Fruit fly (Drosophila melanogaster): ENCODE measurements around the gene CG12115.

CG12115 gene

DNA sequence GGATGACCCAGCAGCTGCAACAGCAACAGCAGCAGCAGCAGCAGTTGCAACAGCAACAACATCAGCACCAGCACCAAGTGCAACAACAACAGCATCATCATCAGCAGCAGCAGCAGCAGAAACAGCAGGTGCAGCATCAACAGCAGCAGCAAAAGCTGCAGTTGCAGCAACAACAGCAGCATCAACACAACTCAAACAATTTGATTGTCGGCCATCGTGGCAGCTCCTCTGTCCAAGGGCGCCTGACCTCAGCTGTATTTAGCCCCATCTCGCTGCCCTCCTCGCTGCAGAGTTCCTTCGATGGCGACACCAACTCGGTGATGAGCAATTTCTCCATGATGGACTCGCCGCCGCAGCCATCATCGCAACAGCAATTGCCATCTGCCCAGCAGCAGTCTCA lies 22.1 kb downstream of the CG12115 start:
- no peak for TF ChIP-seq CG7368 (GFP tag; optimal IDR thresholded peaks at IDR 0.05)
- TF ChIP-seq CG8632 (GFP tag; optimal IDR thresholded peaks at IDR 0.05), result no peak
- no peak for TF ChIP-seq CG6163 (GFP tag; IDR thresholded peaks at IDR 0.05)
- TF ChIP-seq Gug (GFP tag; IDR thresholded peaks at IDR 0.05), result no peak

DNA sequence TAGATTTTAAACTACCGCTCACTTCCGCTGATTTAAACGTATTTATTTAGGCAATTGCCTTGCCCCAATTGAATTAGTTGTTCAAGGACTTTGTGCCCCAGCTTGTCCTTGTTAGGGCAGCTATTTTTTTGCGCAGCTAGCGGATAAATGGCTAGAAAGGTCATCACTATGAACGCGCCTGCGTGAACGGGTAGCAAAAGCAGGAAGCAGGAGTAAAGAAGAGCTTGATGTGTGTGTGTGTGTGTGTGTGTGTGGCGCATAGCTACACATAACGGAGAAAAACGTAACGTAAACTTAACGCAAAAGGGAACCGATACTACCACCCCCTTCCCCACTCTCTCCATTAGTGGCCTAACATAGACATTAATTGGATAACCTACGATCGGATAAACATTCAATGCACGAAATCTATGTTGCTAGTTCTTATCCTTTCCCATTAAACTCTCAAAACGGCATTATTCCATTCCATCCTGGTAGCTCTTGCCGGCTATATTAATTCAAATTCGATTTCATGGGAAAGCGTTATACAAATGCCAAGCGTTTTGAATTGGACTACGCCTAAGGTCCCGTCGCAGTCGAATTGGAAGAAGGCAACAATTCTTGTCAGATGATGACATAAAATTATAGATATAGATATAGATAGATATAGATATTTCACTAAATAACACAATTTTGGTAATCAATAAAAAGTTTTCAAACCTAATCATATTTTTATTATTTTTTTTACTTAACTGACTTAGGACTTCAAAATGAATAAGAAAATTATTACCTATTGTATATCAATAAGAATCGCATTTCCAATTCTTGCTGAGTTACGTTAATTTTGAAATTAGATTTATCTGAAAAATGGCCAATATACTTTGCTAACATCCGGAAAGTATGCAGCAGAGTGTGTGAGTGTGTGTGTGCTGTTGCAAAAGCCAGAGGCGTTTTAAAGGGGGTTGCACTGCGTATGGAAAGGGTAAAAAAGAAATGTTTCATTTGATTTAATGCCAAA lies 25.6 kb downstream of the CG12115 start:
- TF ChIP-seq eg (GFP tag; IDR thresholded peaks at IDR 0.05), result peak; percentile 8; the same call in 1 of the 3 replicates
- no peak for TF ChIP-seq CG3919 (GFP tag; optimal IDR thresholded peaks at IDR 0.05)

- peak; percentile 64 for TF ChIP-seq CG6276 (GFP tag; optimal IDR thresholded peaks at IDR 0.05)
- TF ChIP-seq CG1621 (tag; optimal IDR thresholded peaks at IDR 0.05), result no peak
- no peak for TF ChIP-seq Ets21C (GFP tag; optimal IDR thresholded peaks at IDR 0.05)
- TF ChIP-seq CG10669 (GFP tag; optimal IDR thresholded peaks at IDR 0.05), result no peak
- TF ChIP-seq Blimp-1 (GFP tag; optimal IDR thresholded peaks at IDR 0.05), result peak; percentile 29
- TF ChIP-seq Lpt (GFP tag; optimal IDR thresholded peaks at IDR 0.05), result no peak
- TF ChIP-seq Hr4 (GFP tag; optimal IDR thresholded peaks at IDR 0.05), result no peak
- TF ChIP-seq net (GFP tag; optimal IDR thresholded peaks at IDR 0.05), result peak; percentile 35
- peak; percentile 10 for TF ChIP-seq fd59A (GFP tag; optimal IDR thresholded peaks at IDR 0.05)
- no peak for TF ChIP-seq Sox14 (GFP tag; optimal IDR thresholded peaks at IDR 0.05)
- peak; percentile 69 for TF ChIP-seq eg (GFP tag; IDR thresholded peaks at IDR 0.05)
- TF ChIP-seq Ets96B (tag; optimal IDR thresholded peaks at IDR 0.05), result peak; percentile 21
- no peak for TF ChIP-seq CG8632 (GFP tag; optimal IDR thresholded peaks at IDR 0.05)
- TF ChIP-seq CG16779 (tag; optimal IDR thresholded peaks at IDR 0.05), result peak; percentile 37
- peak; percentile 41 for TF ChIP-seq CG9139 (GFP tag; optimal IDR thresholded peaks at IDR 0.05)
- TF ChIP-seq CG15336 (GFP tag; IDR thresholded peaks at IDR 0.05), result peak; percentile 32; the same call in 1 of the 2 replicates
- TF ChIP-seq Sox15 (GFP tag; optimal IDR thresholded peaks at IDR 0.05), result no peak
- peak; percentile 74 for TF ChIP-seq Eip78C (GFP tag)
- TF ChIP-seq dsx (GFP tag; optimal IDR thresholded peaks at IDR 0.05; ENCODE audit: poor library complexity, severe bottlenecking), result peak; percentile 16
- TF ChIP-seq spab (GFP tag; optimal IDR thresholded peaks at IDR 0.05), result no peak
- peak; percentile 45 to 56 for TF ChIP-seq ss (GFP tag; optimal IDR thresholded peaks at IDR 0.05)
- TF ChIP-seq CG6808 (GFP tag; optimal IDR thresholded peaks at IDR 0.05), result peak; percentile 19
- TF ChIP-seq CG6163 (GFP tag; IDR thresholded peaks at IDR 0.05), result peak; percentile 68
- TF ChIP-seq salr (GFP tag; optimal IDR thresholded peaks at IDR 0.05), result peak in 1 of 2 experiments; percentile 38
- TF ChIP-seq cyc (GFP tag; optimal IDR thresholded peaks at IDR 0.05), result no peak
- peak; percentile 20 for TF ChIP-seq CG6854 (GFP tag; optimal IDR thresholded peaks at IDR 0.05)
- no peak for TF ChIP-seq CG32006 (GFP tag; optimal IDR thresholded peaks at IDR 0.05)
Measured at dm6 chrX:9163645-9164509, 26.5 kb downstream of the CG12115 start.

dm6 chrX:9163110-9163509 lies 27.3 kb downstream of the CG12115 start, which contains the start of gene mei-P26:
TSS of gene mei-P26 (plus strand) at chrX:9163255.
- peak; percentile 34 for TF ChIP-seq vri (GFP tag; optimal IDR thresholded peaks at IDR 0.05)
- TF ChIP-seq CG15336 (GFP tag; IDR thresholded peaks at IDR 0.05), result peak; percentile 34; the same call in 1 of the 2 replicates
- peak; percentile 77 for TF ChIP-seq Eip78C (GFP tag)
- TF ChIP-seq fkh (GFP tag; optimal IDR thresholded peaks at IDR 0.05), result peak; percentile 61
- peak; percentile 34 for TF ChIP-seq esn (GFP tag; optimal IDR thresholded peaks at IDR 0.05)
- no peak for TF ChIP-seq Met (GFP tag; optimal IDR thresholded peaks at IDR 0.05)
- TF ChIP-seq CG6854 (GFP tag; optimal IDR thresholded peaks at IDR 0.05), result peak; percentile 44
- TF ChIP-seq dsx (GFP tag; optimal IDR thresholded peaks at IDR 0.05; ENCODE audit: poor library complexity, severe bottlenecking), result peak; percentile 3
- peak; percentile 6 for TF ChIP-seq Sox14 (GFP tag; optimal IDR thresholded peaks at IDR 0.05)
- TF ChIP-seq Eip93F (GFP tag; optimal IDR thresholded peaks at IDR 0.05), result no peak
- no peak for TF ChIP-seq spab (GFP tag; optimal IDR thresholded peaks at IDR 0.05)
- peak; percentile 55; the same call in 1 of the 3 replicates for TF ChIP-seq CG6163 (GFP tag; IDR thresholded peaks at IDR 0.05)

Measured in whole organism, prepupa.